Worm (Caenorhabditis elegans): ENCODE measurements around the gene srw-7.

Gene srw-7

DNA sequence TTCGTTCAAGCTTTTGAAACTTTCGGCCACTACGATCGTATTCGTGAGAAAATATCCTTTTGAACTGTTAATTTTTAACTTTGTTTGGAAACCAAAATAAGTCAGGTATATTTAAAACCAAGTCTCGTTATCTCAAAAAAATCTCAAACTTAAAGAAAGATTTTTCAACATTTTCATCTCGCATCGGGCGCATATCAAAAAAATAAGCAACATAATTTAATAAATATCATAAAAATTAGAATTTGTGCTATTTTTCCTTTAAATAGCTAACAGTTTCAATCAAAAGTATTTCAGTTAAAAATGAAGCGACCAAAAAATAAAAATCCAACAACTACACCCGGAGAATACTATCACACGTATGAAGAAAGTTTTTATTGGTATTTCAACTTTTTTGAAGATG, at the start of gene srw-7:
TSS of gene srw-7 (plus strand) at position 301 of the 400 bp plus-strand sequence.
- TF ChIP-seq ztf-23 (GFP tag; IDR thresholded peaks at IDR 0.05) (no peak), klf-2 (GFP tag; conservative IDR thresholded peaks at IDR 0.05) (no peak), ref-1 (GFP tag; conservative IDR thresholded peaks at IDR 0.05) (no peak), med-1 (GFP tag; optimal IDR thresholded peaks at IDR 0.05; ENCODE audit: insufficient read depth) (no peak), ztf-29 (GFP tag; IDR thresholded peaks at IDR 0.05) (no peak), tab-1 (GFP tag; IDR thresholded peaks at IDR 0.05) (no peak), flt-1 (GFP tag; IDR thresholded peaks at IDR 0.05) (no peak)

- TF ChIP-seq cog-1 (tag; optimal IDR thresholded peaks at IDR 0.05) (no peak), T22C8.4 (GFP tag; IDR thresholded peaks at IDR 0.05) (no peak), ztf-23 (GFP tag; IDR thresholded peaks at IDR 0.05) (no peak), med-1 (GFP tag; optimal IDR thresholded peaks at IDR 0.05; ENCODE audit: insufficient read depth) (no peak), flt-1 (GFP tag; IDR thresholded peaks at IDR 0.05) (no peak), klf-2 (GFP tag; conservative IDR thresholded peaks at IDR 0.05) (no peak), ztf-29 (GFP tag; IDR thresholded peaks at IDR 0.05) (no peak), tab-1 (GFP tag; IDR thresholded peaks at IDR 0.05) (no peak), ref-1 (GFP tag; conservative IDR thresholded peaks at IDR 0.05) (no peak)
Observed at ce11 chrV:3756887-3757286, 49.2 kb upstream of the srw-7 start, which contains the start of gene gid-7. Gene gid-7, minus strand, starts transcription at chrV:3757074.

DNA sequence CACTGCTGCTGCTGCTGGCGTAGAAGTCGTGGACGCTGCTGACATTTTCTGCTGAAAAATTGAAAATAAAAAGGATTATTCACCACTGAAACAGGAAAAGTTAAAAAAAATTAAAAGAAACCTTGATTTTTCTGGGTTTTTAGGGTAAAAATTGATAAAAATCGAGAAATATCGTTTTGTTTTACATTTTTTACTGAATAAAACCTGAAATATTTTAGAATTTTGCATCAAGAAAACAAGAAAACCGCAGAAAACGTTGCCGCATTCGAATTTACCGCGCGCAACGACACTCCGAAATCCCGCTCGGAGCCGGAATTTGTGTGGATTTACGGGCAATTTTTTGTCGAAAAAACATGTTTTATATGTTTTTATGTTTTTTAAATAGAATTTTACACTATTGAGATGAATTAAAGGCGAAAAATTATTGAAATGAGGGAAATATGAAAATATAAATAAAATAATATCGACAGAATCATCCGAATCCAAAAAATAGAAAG, 46.6 kb upstream of the srw-7 start, which contains the start of gene chk-1:
TSS of gene chk-1 (minus strand) at position 51 of the 497 bp plus-strand sequence.
- TF ChIP-seq med-1 (GFP tag; optimal IDR thresholded peaks at IDR 0.05; ENCODE audit: insufficient read depth), result no peak
- peak; percentile 38 for TF ChIP-seq cog-1 (tag; optimal IDR thresholded peaks at IDR 0.05)
- no peak for TF ChIP-seq ztf-29 (GFP tag; IDR thresholded peaks at IDR 0.05)

- TF ChIP-seq ztf-23 (GFP tag; IDR thresholded peaks at IDR 0.05) (no peak), klf-2 (GFP tag; conservative IDR thresholded peaks at IDR 0.05) (no peak), ref-1 (GFP tag; conservative IDR thresholded peaks at IDR 0.05) (no peak), ztf-29 (GFP tag; IDR thresholded peaks at IDR 0.05) (no peak), tab-1 (GFP tag; IDR thresholded peaks at IDR 0.05) (no peak), flt-1 (GFP tag; IDR thresholded peaks at IDR 0.05) (no peak), cog-1 (tag; optimal IDR thresholded peaks at IDR 0.05) (no peak), med-1 (GFP tag; optimal IDR thresholded peaks at IDR 0.05; ENCODE audit: insufficient read depth) (no peak), T22C8.4 (GFP tag; IDR thresholded peaks at IDR 0.05) (no peak)
Observed at ce11 chrV:3760839-3761238, 45.2 kb upstream of the srw-7 start, which contains the start of gene oac-55. Gene oac-55, plus strand, starts transcription at chrV:3761139.

DNA sequence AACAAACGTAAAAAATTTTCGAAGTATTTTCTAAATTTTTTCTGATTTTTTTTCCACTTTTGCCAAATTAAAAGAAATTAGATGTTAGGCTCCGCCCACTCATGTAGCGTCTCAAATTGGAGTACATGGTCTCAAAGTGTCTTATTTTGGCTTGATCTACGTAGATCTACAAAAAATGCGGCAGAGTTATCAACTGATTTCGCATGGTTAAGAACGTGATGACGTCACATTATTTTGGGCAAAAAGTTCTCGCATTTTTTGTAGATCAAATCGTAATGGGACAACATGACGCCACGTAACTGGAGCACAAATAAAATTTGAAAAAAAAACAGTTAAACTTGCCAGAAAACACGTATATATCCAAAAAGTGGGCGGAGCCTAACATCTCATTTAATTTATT, 44.2 kb upstream of the srw-7 start:
- TF ChIP-seq T22C8.4 (GFP tag; IDR thresholded peaks at IDR 0.05) (no peak), flt-1 (GFP tag; IDR thresholded peaks at IDR 0.05) (no peak), cog-1 (tag; optimal IDR thresholded peaks at IDR 0.05) (no peak)

DNA sequence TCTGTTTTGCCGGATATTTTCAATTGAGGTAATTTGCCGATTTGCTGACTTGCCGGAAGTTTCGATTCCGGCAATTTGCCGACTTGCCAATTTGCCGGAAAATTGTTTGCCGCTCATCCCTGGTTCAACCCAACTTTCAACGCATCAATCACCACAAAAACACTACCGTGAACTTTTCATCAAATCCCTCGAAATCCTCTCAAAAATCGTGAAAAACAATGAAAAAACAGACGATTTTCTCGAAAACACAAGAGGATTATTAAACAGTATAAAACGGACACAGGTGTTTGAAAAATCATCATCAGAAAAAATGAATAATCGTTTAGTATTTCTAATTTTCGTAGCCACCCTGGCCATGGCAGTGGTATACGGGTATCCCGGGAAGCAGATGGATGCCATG, 39.2 kb upstream of the srw-7 start, which contains the start of gene Y39H10A.1:
TSS of gene Y39H10A.1 (plus strand) at position 301 of the 400 bp plus-strand sequence.
- TF ChIP-seq flt-1 (GFP tag; IDR thresholded peaks at IDR 0.05) (no peak), T22C8.4 (GFP tag; IDR thresholded peaks at IDR 0.05) (no peak), ztf-29 (GFP tag; IDR thresholded peaks at IDR 0.05) (no peak), med-1 (GFP tag; optimal IDR thresholded peaks at IDR 0.05; ENCODE audit: insufficient read depth) (no peak), tab-1 (GFP tag; IDR thresholded peaks at IDR 0.05) (no peak), klf-2 (GFP tag; conservative IDR thresholded peaks at IDR 0.05) (no peak), ztf-23 (GFP tag; IDR thresholded peaks at IDR 0.05) (no peak), ref-1 (GFP tag; conservative IDR thresholded peaks at IDR 0.05) (no peak), cog-1 (tag; optimal IDR thresholded peaks at IDR 0.05) (no peak)

- TF ChIP-seq ztf-23 (GFP tag; IDR thresholded peaks at IDR 0.05) (no peak), ref-1 (GFP tag; conservative IDR thresholded peaks at IDR 0.05) (no peak), flt-1 (GFP tag; IDR thresholded peaks at IDR 0.05) (no peak), tab-1 (GFP tag; IDR thresholded peaks at IDR 0.05) (no peak), T22C8.4 (GFP tag; IDR thresholded peaks at IDR 0.05) (no peak), med-1 (GFP tag; optimal IDR thresholded peaks at IDR 0.05; ENCODE audit: insufficient read depth) (no peak), klf-2 (GFP tag; conservative IDR thresholded peaks at IDR 0.05) (no peak), cog-1 (tag; optimal IDR thresholded peaks at IDR 0.05) (no peak), ztf-29 (GFP tag; IDR thresholded peaks at IDR 0.05) (no peak)
Observed at ce11 chrV:3768270-3768669, 37.8 kb upstream of the srw-7 start, which contains the start of gene R08E5.4. Gene R08E5.4, plus strand, starts transcription at chrV:3768570.

DNA sequence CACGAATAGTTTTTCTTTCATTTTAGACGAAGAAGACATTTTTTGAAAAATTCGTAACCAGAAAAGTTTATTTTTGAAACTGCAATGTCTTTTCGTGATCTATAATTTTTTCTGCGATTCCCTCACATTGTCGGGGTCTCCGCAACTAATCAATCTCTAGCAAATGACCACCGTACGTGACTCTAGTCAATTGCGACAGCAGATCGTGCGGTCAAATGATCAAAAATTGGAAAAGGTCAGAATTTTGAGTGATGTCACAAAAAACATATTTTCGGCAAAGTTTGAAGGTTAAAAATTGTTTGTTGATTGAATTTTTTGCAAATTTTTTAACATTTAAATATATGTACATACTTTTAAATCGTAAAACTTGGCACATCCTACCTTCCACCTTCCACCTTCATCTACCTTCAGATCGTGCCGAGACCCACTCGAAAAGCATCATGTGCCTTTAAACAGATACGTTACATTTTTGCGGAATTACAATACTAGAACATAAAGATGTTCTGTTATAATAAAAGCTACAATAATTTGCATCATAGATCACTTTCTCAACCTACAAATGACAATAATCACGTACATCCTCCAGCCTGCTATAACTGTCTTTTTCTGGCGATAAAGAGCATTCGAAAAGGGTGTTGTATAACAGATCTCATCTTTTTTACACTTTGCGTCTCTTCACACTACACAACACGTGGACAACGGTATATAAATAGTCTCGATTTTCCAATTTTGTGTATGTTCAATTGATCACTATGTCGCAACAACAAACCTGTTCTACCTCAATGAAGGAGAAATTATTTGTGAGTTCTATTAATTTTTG, 34.4 kb upstream of the srw-7 start, which contains the start of the genes R08E5.1 and rips-1:
TSS of gene R08E5.1 (minus strand) at position 82 of the 820 bp plus-strand sequence.
TSS of gene rips-1 (plus strand) at position 585 of the 820 bp plus-strand sequence.
- no peak for TF ChIP-seq cog-1 (tag; optimal IDR thresholded peaks at IDR 0.05)
- no peak for TF ChIP-seq tab-1 (GFP tag; IDR thresholded peaks at IDR 0.05)
- TF ChIP-seq ztf-23 (GFP tag; IDR thresholded peaks at IDR 0.05), result no peak
- no peak for TF ChIP-seq klf-2 (GFP tag; conservative IDR thresholded peaks at IDR 0.05)
- TF ChIP-seq med-1 (GFP tag; optimal IDR thresholded peaks at IDR 0.05; ENCODE audit: insufficient read depth), result no peak
- no peak for TF ChIP-seq ztf-29 (GFP tag; IDR thresholded peaks at IDR 0.05)

ce11 chrV:3773618-3774017, 32.4 kb upstream of the srw-7 start:
- TF ChIP-seq ztf-29 (GFP tag; IDR thresholded peaks at IDR 0.05) (no peak), T22C8.4 (GFP tag; IDR thresholded peaks at IDR 0.05) (no peak), cog-1 (tag; optimal IDR thresholded peaks at IDR 0.05) (no peak), klf-2 (GFP tag; conservative IDR thresholded peaks at IDR 0.05) (no peak), med-1 (GFP tag; optimal IDR thresholded peaks at IDR 0.05; ENCODE audit: insufficient read depth) (no peak), ztf-23 (GFP tag; IDR thresholded peaks at IDR 0.05) (no peak), tab-1 (GFP tag; IDR thresholded peaks at IDR 0.05) (no peak), ref-1 (GFP tag; conservative IDR thresholded peaks at IDR 0.05) (no peak), flt-1 (GFP tag; IDR thresholded peaks at IDR 0.05) (no peak)

All from whole organism, midembryonic.